Comparison of ENCODE assay signal across 1 fruit fly cellular context in genomic region chr3L:14780187-14780586, dm6.
TF ChIP-seq lines count a peak whose summit lies in the region.

No protein-coding gene starts in this region.

TF ChIP-seq in whole organism, embryonic, 481 proteins besides CTCF, POLR2A, EP300 and RAD21 (continued from another document):
- peak; percentile 10 for TF ChIP-seq CG33213 (GFP tag; optimal IDR thresholded peaks at IDR 0.05; lab: Kevin White, UChicago)
- TF ChIP-seq ranshi (GFP tag; IDR thresholded peaks at IDR 0.05; lab: Robert Waterston, UW): peak; percentile 21; the same call in 1 of the 2 replicates
- no peak for TF ChIP-seq Lpt (GFP tag; optimal IDR thresholded peaks at IDR 0.05; lab: Kevin White, UChicago)
- peak; percentile 3 for TF ChIP-seq CG16863 (GFP tag; optimal IDR thresholded peaks at IDR 0.05; lab: Kevin White, UChicago)
- TF ChIP-seq Hr78 (GFP tag; optimal IDR thresholded peaks at IDR 0.05; lab: Kevin White, UChicago): no peak
- TF ChIP-seq Neu2 (GFP tag; optimal IDR thresholded peaks at IDR 0.05; lab: Kevin White, UChicago; ENCODE audit: borderline replicate concordance): no peak
- TF ChIP-seq CG18619 (GFP tag; optimal IDR thresholded peaks at IDR 0.05; lab: Kevin White, UChicago): peak; percentile 45
- TF ChIP-seq Hey (tag; optimal IDR thresholded peaks at IDR 0.05; lab: Kevin White, UChicago): peak; percentile 38
- peak; percentile 40 for TF ChIP-seq HHEX (GFP tag; optimal IDR thresholded peaks at IDR 0.05; lab: Kevin White, UChicago)
- peak; percentile 31 for TF ChIP-seq Meics (GFP tag; optimal IDR thresholded peaks at IDR 0.05; lab: Kevin White, UChicago)
- TF ChIP-seq pfk (GFP tag; optimal IDR thresholded peaks at IDR 0.05; lab: Kevin White, UChicago): peak; percentile 39
- peak; percentile 47 for TF ChIP-seq CG10431 (GFP tag; optimal IDR thresholded peaks at IDR 0.05; lab: Kevin White, UChicago)
- no peak for TF ChIP-seq CG4404 (GFP tag; IDR thresholded peaks at IDR 0.05; lab: Robert Waterston, UW)
- TF ChIP-seq dysf (GFP tag; IDR thresholded peaks at IDR 0.05; lab: Robert Waterston, UW): peak; percentile 28; the same call in 1 of the 3 replicates
- TF ChIP-seq HmgD (GFP tag; optimal IDR thresholded peaks at IDR 0.05; lab: Kevin White, UChicago): no peak
- peak; percentile 32 for TF ChIP-seq org-1 (GFP tag; optimal IDR thresholded peaks at IDR 0.05; lab: Kevin White, UChicago)
- peak; percentile 87 for TF ChIP-seq sens (GFP tag; lab: Kevin White, UChicago)
- peak; percentile 17 for TF ChIP-seq CG1529 (GFP tag; optimal IDR thresholded peaks at IDR 0.05; lab: Kevin White, UChicago)
- peak; percentile 59; the same call in 2 of the 3 replicates for TF ChIP-seq zfh1 (GFP tag; IDR thresholded peaks at IDR 0.05; lab: Robert Waterston, UW)
- peak; percentile 51 for TF ChIP-seq btn (GFP tag; optimal IDR thresholded peaks at IDR 0.05; lab: Kevin White, UChicago)
- TF ChIP-seq CG11723 (GFP tag; optimal IDR thresholded peaks at IDR 0.05; lab: Kevin White, UChicago): peak; percentile 14
- peak; percentile 51 for TF ChIP-seq CG17912 (GFP tag; optimal IDR thresholded peaks at IDR 0.05; lab: Kevin White, UChicago)
- TF ChIP-seq CG13296 (GFP tag; optimal IDR thresholded peaks at IDR 0.05; lab: Kevin White, UChicago): peak; percentile 64
- peak; percentile 29 for TF ChIP-seq Asciz (GFP tag; optimal IDR thresholded peaks at IDR 0.05; lab: Kevin White, UChicago)
- peak; percentile 31 for TF ChIP-seq bab2 (GFP tag; optimal IDR thresholded peaks at IDR 0.05; lab: Kevin White, UChicago)
- TF ChIP-seq CHES-1-like (GFP tag; optimal IDR thresholded peaks at IDR 0.05; lab: Kevin White, UChicago): peak; percentile 20
- TF ChIP-seq Mes4 (GFP tag; optimal IDR thresholded peaks at IDR 0.05; lab: Kevin White, UChicago): peak; percentile 21
- TF ChIP-seq hth (optimal IDR thresholded peaks at IDR 0.05; lab: Kevin White, UChicago): no peak
- peak; percentile 6 for TF ChIP-seq sima (GFP tag; optimal IDR thresholded peaks at IDR 0.05; lab: Kevin White, UChicago)
- no peak for TF ChIP-seq CG18011 (GFP tag; optimal IDR thresholded peaks at IDR 0.05; lab: Kevin White, UChicago)
- TF ChIP-seq otp (GFP tag; IDR thresholded peaks at IDR 0.05; lab: Robert Waterston, UW): 0 out of 3 replicates have a peak, but pooled peaks have one; percentile 12
- TF ChIP-seq CG18599 (GFP tag; optimal IDR thresholded peaks at IDR 0.05; lab: Kevin White, UChicago): peak; percentile 58
- TF ChIP-seq lab (GFP tag; optimal IDR thresholded peaks at IDR 0.05; lab: Kevin White, UChicago): peak; percentile 63
- no peak for TF ChIP-seq trh (GFP tag; optimal IDR thresholded peaks at IDR 0.05; lab: Kevin White, UChicago)
- peak; percentile 8 for TF ChIP-seq BtbVII (GFP tag; optimal IDR thresholded peaks at IDR 0.05; lab: Kevin White, UChicago)
- peak; percentile 42 for TF ChIP-seq Sox100B (GFP tag; optimal IDR thresholded peaks at IDR 0.05; lab: Kevin White, UChicago)
- 0 out of 3 replicates have a peak, but pooled peaks have one; percentile 5 for TF ChIP-seq CG11695 (GFP tag; IDR thresholded peaks at IDR 0.05; lab: Robert Waterston, UW)
- TF ChIP-seq caup (GFP tag; optimal IDR thresholded peaks at IDR 0.05; lab: Kevin White, UChicago; ENCODE audit: severe bottlenecking): peak; percentile 60
- peak; percentile 10 for TF ChIP-seq bcd (GFP tag; optimal IDR thresholded peaks at IDR 0.05; lab: Kevin White, UChicago)
- TF ChIP-seq nerfin-1 (tag; optimal IDR thresholded peaks at IDR 0.05; lab: Kevin White, UChicago): peak; percentile 24
- TF ChIP-seq CG4820 (GFP tag; optimal IDR thresholded peaks at IDR 0.05; lab: Kevin White, UChicago): no peak
- TF ChIP-seq CG7357 (GFP tag; IDR thresholded peaks at IDR 0.05; lab: Robert Waterston, UW): no peak
- TF ChIP-seq Hr3 (GFP tag; optimal IDR thresholded peaks at IDR 0.05; lab: Kevin White, UChicago): no peak
- 0 out of 2 replicates have a peak, but pooled peaks have one; percentile 10 for TF ChIP-seq ap (GFP tag; IDR thresholded peaks at IDR 0.05; lab: Robert Waterston, UW)
- TF ChIP-seq Rfx (GFP tag; IDR thresholded peaks at IDR 0.05; lab: Robert Waterston, UW): peak; percentile 13; the same call in 1 of the 2 replicates
- TF ChIP-seq CG7556 (GFP tag; optimal IDR thresholded peaks at IDR 0.05; lab: Kevin White, UChicago): peak; percentile 37
- peak; percentile 33 for TF ChIP-seq Bdp1 (GFP tag; optimal IDR thresholded peaks at IDR 0.05; lab: Kevin White, UChicago)
